Fruit fly (Drosophila melanogaster): Measurements from ENCODE around the gene CG31404.

- no peak for TF ChIP-seq CG8478 (optimal IDR thresholded peaks at IDR 0.05)
- no peak for TF ChIP-seq EcR (GFP tag; optimal IDR thresholded peaks at IDR 0.05)
- no peak for TF ChIP-seq Dll (optimal IDR thresholded peaks at IDR 0.05)
- no peak for TF ChIP-seq usp (GFP tag; optimal IDR thresholded peaks at IDR 0.05)
- no peak for TF ChIP-seq pan (optimal IDR thresholded peaks at IDR 0.05)
- TF ChIP-seq psq (optimal IDR thresholded peaks at IDR 0.05), result no peak
Measured at dm6 chr3R:19369060-19369459, 6.8 kb downstream of the CG31404 start.
